Fruit fly (Drosophila melanogaster) whole organism, prepupa: ENCODE data around the gene Fuca.

Source experiments
- CG11902 ChIP-seq: fragments of 200-800 bp; sonication (Bioruptor generic); optimal IDR thresholded peaks from 3 replicates; lab custom pipeline; 2016; ENCODE audit warnings: missing biosample characterization, missing genetic modification characterization
- CG6854 ChIP-seq: fragments of 200-800 bp; sonication (Bioruptor generic); optimal IDR thresholded peaks from 2 replicates; lab custom pipeline; 2017; ENCODE audit warnings: missing biosample characterization, mild to moderate bottlenecking, missing genetic modification characterization
- CG7368 ChIP-seq: fragments of 200-800 bp; sonication (Bioruptor generic); optimal IDR thresholded peaks from 3 replicates; lab custom pipeline; 2016; ENCODE audit warnings: missing biosample characterization, missing genetic modification characterization
- Sox14 ChIP-seq: fragments of 200-800 bp; sonication (Bioruptor generic); optimal IDR thresholded peaks from 3 replicates; lab custom pipeline; 2016; ENCODE audit warnings: missing biosample characterization, missing genetic modification characterization
- fd59A ChIP-seq: fragments of 200-800 bp; sonication (Bioruptor generic); optimal IDR thresholded peaks from 2 replicates; lab custom pipeline; 2017; ENCODE audit warnings: missing biosample characterization, mild to moderate bottlenecking, missing genetic modification characterization, missing genetic modification reagents

DNA sequence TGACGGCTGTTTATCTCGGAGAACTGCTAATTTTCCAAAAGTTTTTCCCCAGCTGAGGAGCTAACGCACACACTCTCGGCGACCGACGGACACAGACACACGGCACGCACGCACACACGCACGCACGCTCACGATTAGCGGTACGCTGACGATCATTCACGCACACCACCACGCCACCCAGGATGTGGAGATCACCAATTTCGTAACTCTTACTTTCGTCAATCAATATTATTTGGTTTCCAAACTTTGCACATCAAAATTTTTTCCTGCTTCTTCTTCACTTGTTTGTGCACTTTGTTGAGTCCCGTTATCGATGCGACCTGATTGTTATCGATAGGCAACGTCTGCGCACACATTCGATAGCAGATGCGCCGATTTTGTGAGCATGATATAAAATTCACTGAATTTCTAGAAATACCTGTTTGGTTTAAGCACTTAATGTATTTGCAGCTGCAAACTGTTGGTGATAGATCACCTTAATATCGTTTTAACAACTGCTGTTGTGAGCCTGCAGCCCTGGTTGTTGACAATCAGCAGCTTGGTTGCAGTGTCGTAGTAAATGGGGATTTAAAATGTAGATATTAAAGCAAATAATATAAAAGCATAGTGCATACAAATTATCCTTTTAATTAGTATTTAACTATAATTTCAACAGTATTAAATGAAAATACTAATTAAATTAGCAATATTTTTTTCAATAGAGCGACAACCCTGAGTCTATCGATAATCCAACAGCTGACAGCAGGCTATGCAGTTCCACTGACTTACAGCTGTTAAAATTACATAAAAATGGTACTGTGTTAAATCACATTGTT, 39.6 kb upstream of the Fuca start, which contains the start of the genes CG7394 and Mob2:
- TF ChIP-seq Sox14 (GFP tag; lab: Kevin White, UChicago), result peak; percentile 89
- peak; percentile 88 for TF ChIP-seq CG7368 (GFP tag; lab: Kevin White, UChicago)
- TF ChIP-seq fd59A (GFP tag; lab: Kevin White, UChicago), result peak; percentile 73
- peak; percentile 78 for TF ChIP-seq CG11902 (GFP tag; lab: Kevin White, UChicago)
- TF ChIP-seq CG6854 (GFP tag; lab: Kevin White, UChicago), result no peak
